Fruit fly (Drosophila melanogaster) whole organism, embryonic: ENCODE measurements around the gene kri.
A peak's percentile ranks its signal among the peaks of the same experiment; 100 is the strongest.

Experiments
- Abd-B ChIP-seq: fragments of 200-800 bp; sonication (Bioruptor generic); optimal IDR thresholded peaks from 2 replicates; lab custom pipeline; 2018; ENCODE audit warnings: missing biosample characterization, mild to moderate bottlenecking, missing genetic modification characterization, moderate library complexity
- BEAF-32 ChIP-seq: fragments of 200-800 bp; sonication (Bioruptor generic); optimal IDR thresholded peaks from 3 replicates; lab custom pipeline; 2017; ENCODE audit warnings: missing biosample characterization, missing genetic modification characterization, mild to moderate bottlenecking, moderate library complexity, missing genetic modification reagents
- CG10979 ChIP-seq: fragments of 200-800 bp; sonication (Bioruptor generic); optimal IDR thresholded peaks from 2 replicates; lab custom pipeline; 2018; ENCODE audit warnings: missing biosample characterization, mild to moderate bottlenecking, missing genetic modification characterization, moderate library complexity
- CG11398 ChIP-seq: fragments of 200-800 bp; sonication (Bioruptor generic); optimal IDR thresholded peaks from 2 replicates; lab custom pipeline; 2016; ENCODE audit warnings: missing biosample characterization, missing genetic modification characterization
- CG11456 ChIP-seq: fragments of 200-800 bp; sonication (Bioruptor generic); IDR thresholded peaks from 3 replicates; pipeline ENCODE4 v1.3.6; 2022; ENCODE audit warnings: missing biosample characterization, missing genetic modification characterization
- CG11696 ChIP-seq: fragments of 200-800 bp; sonication (Bioruptor generic); IDR thresholded peaks from 2 replicates; pipeline ENCODE4 v1.3.6; 2022; ENCODE audit warnings: missing biosample characterization, missing genetic modification characterization
- CG12219 ChIP-seq: fragments of 200-800 bp; sonication (Bioruptor generic); optimal IDR thresholded peaks from 3 replicates; lab custom pipeline; 2018; ENCODE audit warnings: missing biosample characterization, mild to moderate bottlenecking, missing genetic modification characterization
- CG17361 ChIP-seq: fragments of 200-800 bp; sonication (Bioruptor generic); IDR thresholded peaks from 3 replicates; pipeline ENCODE4 v1.3.6; 2022; ENCODE audit warnings: missing biosample characterization, missing genetic modification characterization
- CG18262 ChIP-seq: fragments of 200-800 bp; optimal IDR thresholded peaks from 3 replicates; lab custom pipeline; 2019; ENCODE audit warnings: missing biosample characterization, mild to moderate bottlenecking, missing genetic modification characterization, moderate library complexity
- CG18764 ChIP-seq: fragments of 200-800 bp; sonication (Bioruptor generic); optimal IDR thresholded peaks from 3 replicates; lab custom pipeline; 2016; ENCODE audit warnings: missing biosample characterization, missing genetic modification characterization
- CG2199 ChIP-seq: fragments of 200-800 bp; sonication (Bioruptor generic); IDR thresholded peaks from 3 replicates; pipeline ENCODE4 v1.3.6; 2022; ENCODE audit warnings: missing biosample characterization, missing genetic modification characterization
- CG32532 ChIP-seq: fragments of 200-800 bp; sonication (Bioruptor generic); IDR thresholded peaks from 2 replicates; pipeline ENCODE4 v1.3.6; 2022; ENCODE audit warnings: missing biosample characterization, missing genetic modification characterization
- CG4707 ChIP-seq: fragments of 200-800 bp; sonication (Bioruptor generic); optimal IDR thresholded peaks from 2 replicates; lab custom pipeline; 2018; ENCODE audit warnings: missing biosample characterization, mild to moderate bottlenecking, missing genetic modification characterization, moderate library complexity
- CG4730 ChIP-seq: fragments of 200-800 bp; sonication (Bioruptor generic); IDR thresholded peaks from 2 replicates; pipeline ENCODE4 v1.3.6; 2022; ENCODE audit warnings: missing biosample characterization, missing genetic modification characterization
- CG6765 ChIP-seq: fragments of 200-800 bp; sonication (Bioruptor generic); optimal IDR thresholded peaks from 3 replicates; lab custom pipeline; 2017; ENCODE audit warnings: missing biosample characterization, mild to moderate bottlenecking, missing genetic modification characterization
- CG9797 ChIP-seq: fragments of 200-800 bp; sonication (Bioruptor generic); optimal IDR thresholded peaks from 3 replicates; lab custom pipeline; 2018; ENCODE audit warnings: missing biosample characterization, mild to moderate bottlenecking, missing genetic modification characterization
- D19A ChIP-seq: fragments of 200-800 bp; optimal IDR thresholded peaks from 3 replicates; lab custom pipeline; 2019; ENCODE audit warnings: missing biosample characterization, mild to moderate bottlenecking, missing genetic modification characterization, moderate library complexity
- Doc3 ChIP-seq: fragments of 200-800 bp; sonication (Bioruptor generic); IDR thresholded peaks from 3 replicates; pipeline ENCODE4 v1.3.6; 2022; ENCODE audit warnings: missing biosample characterization, missing genetic modification characterization; ENCODE audit not compliant: partially characterized antibody
- E2f2 ChIP-seq: fragments of 200-800 bp; sonication (Bioruptor generic); IDR thresholded peaks from 2 replicates; pipeline ENCODE4 v1.3.6; 2022; ENCODE audit warnings: missing biosample characterization, missing genetic modification characterization
- Ets65A ChIP-seq: fragments of 200-800 bp; sonication (Bioruptor generic); peaks from one replicate; lab custom pipeline; 2016; ENCODE audit warnings: missing biosample characterization, missing genetic modification characterization
- HLH54F ChIP-seq: fragments of 200-800 bp; sonication (Bioruptor generic); optimal IDR thresholded peaks from 3 replicates; lab custom pipeline; 2016; ENCODE audit warnings: missing biosample characterization, missing genetic modification characterization
- HLHmδ ChIP-seq: fragments of 200-800 bp; sonication (Bioruptor generic); optimal IDR thresholded peaks from 2 replicates; lab custom pipeline; 2018; ENCODE audit warnings: missing biosample characterization, mild to moderate bottlenecking, missing genetic modification characterization, moderate library complexity
- Lhr ChIP-seq: fragments of 200-800 bp; sonication (Bioruptor generic); optimal IDR thresholded peaks from 3 replicates; lab custom pipeline; 2017; ENCODE audit warnings: mild to moderate bottlenecking, missing biosample characterization, missing genetic modification reagents, missing genetic modification characterization
- Meics ChIP-seq: fragments of 200-800 bp; sonication (Bioruptor generic); optimal IDR thresholded peaks from 2 replicates; lab custom pipeline; 2017; ENCODE audit warnings: missing biosample characterization, mild to moderate bottlenecking, missing genetic modification characterization
- NK7.1 ChIP-seq: fragments of 200-800 bp; sonication (Bioruptor generic); optimal IDR thresholded peaks from 3 replicates; lab custom pipeline; 2016; ENCODE audit warnings: missing biosample characterization, missing genetic modification characterization
- Pdp1 ChIP-seq, 2 experiments: fragments of 200-800 bp; sonication (Bioruptor generic); optimal IDR thresholded peaks; 3 replicates each; lab custom pipeline; 2016; ENCODE audit warnings: missing biosample characterization in 2 of 2, missing genetic modification characterization in 2 of 2, mild to moderate bottlenecking in 1 of 2, moderate library complexity in 1 of 2
- Sin3A ChIP-seq: fragments of >200 bp; optimal IDR thresholded peaks from 2 replicates; lab custom pipeline; 2018
- Six4 ChIP-seq: fragments of 200-800 bp; sonication (Bioruptor generic); optimal IDR thresholded peaks from 2 replicates; lab custom pipeline; 2016; ENCODE audit warnings: missing biosample characterization, missing genetic modification characterization
- ash1 ChIP-seq: fragments of 200-800 bp; sonication (Bioruptor generic); optimal IDR thresholded peaks from 2 replicates; lab custom pipeline; 2018; ENCODE audit warnings: missing biosample characterization, mild to moderate bottlenecking, missing genetic modification characterization
- cato ChIP-seq: fragments of 200-800 bp; sonication (Bioruptor generic); optimal IDR thresholded peaks from 2 replicates; lab custom pipeline; 2016; ENCODE audit warnings: missing biosample characterization, missing genetic modification characterization, borderline replicate concordance
- ci ChIP-seq: fragments of 200-800 bp; sonication (Bioruptor generic); IDR thresholded peaks from 3 replicates; pipeline ENCODE4 v1.3.6; 2022; ENCODE audit warnings: missing biosample characterization, missing genetic modification characterization
- dati ChIP-seq: fragments of 200-800 bp; sonication (Bioruptor generic); IDR thresholded peaks from 2 replicates; pipeline ENCODE4 v1.3.6; 2022; ENCODE audit warnings: missing biosample characterization, missing genetic modification characterization
- h ChIP-seq: fragments of >200 bp; optimal IDR thresholded peaks from 2 replicates; lab custom pipeline; 2017
- jigr1 ChIP-seq: fragments of 200-800 bp; sonication (Bioruptor generic); IDR thresholded peaks from 3 replicates; pipeline ENCODE4 v1.3.6; 2022; ENCODE audit warnings: missing biosample characterization, missing genetic modification characterization
- knrl ChIP-seq: fragments of 200-800 bp; sonication (Bioruptor generic); IDR thresholded peaks from 3 replicates; pipeline ENCODE4 v1.3.6; 2022; ENCODE audit warnings: missing biosample characterization, missing genetic modification characterization; ENCODE audit not compliant: partially characterized antibody
- lab ChIP-seq: fragments of 200-800 bp; sonication (Bioruptor generic); optimal IDR thresholded peaks from 3 replicates; lab custom pipeline; 2017; ENCODE audit warnings: missing biosample characterization, missing genetic modification characterization, mild to moderate bottlenecking, moderate library complexity, missing genetic modification reagents
- nau ChIP-seq: fragments of 200-800 bp; sonication (Bioruptor generic); optimal IDR thresholded peaks from 3 replicates; lab custom pipeline; 2017; ENCODE audit warnings: missing biosample characterization, mild to moderate bottlenecking, missing genetic modification characterization, missing genetic modification reagents
- onecut ChIP-seq: fragments of 200-800 bp; sonication (Bioruptor generic); IDR thresholded peaks from 2 replicates; pipeline ENCODE4 v1.3.6; 2022; ENCODE audit warnings: missing biosample characterization, missing genetic modification characterization
- salm ChIP-seq: fragments of 200-800 bp; sonication (Bioruptor generic); optimal IDR thresholded peaks from 2 replicates; lab custom pipeline; 2018; ENCODE audit warnings: missing biosample characterization, mild to moderate bottlenecking, missing genetic modification characterization
- sc ChIP-seq, 3 experiments: fragments of >200 bp in 2 of 3; fragments of 200-800 bp in 1 of 3; sonication (Bioruptor generic) in 1 of 3; optimal IDR thresholded peaks; 2 replicates in 2 of 3; 3 replicates in 1 of 3; lab custom pipeline; 2017; ENCODE audit warnings: mild to moderate bottlenecking in 1 of 3, missing biosample characterization in 1 of 3, missing genetic modification characterization in 1 of 3, missing genetic modification reagents in 1 of 3
- schlank ChIP-seq: fragments of 200-800 bp; sonication (Bioruptor generic); optimal IDR thresholded peaks from 2 replicates; lab custom pipeline; 2018; ENCODE audit warnings: missing biosample characterization, mild to moderate bottlenecking, missing genetic modification characterization
- sima ChIP-seq: fragments of 200-800 bp; sonication (Bioruptor generic); optimal IDR thresholded peaks from 2 replicates; lab custom pipeline; 2016; ENCODE audit warnings: missing biosample characterization, missing genetic modification characterization
- sisA ChIP-seq: fragments of 200-800 bp; sonication (Bioruptor generic); IDR thresholded peaks from 2 replicates; pipeline ENCODE4 v1.3.6; 2022; ENCODE audit warnings: missing biosample characterization, missing genetic modification characterization
- slp2 ChIP-seq: fragments of 200-800 bp; sonication (Bioruptor generic); optimal IDR thresholded peaks from 2 replicates; lab custom pipeline; 2016; ENCODE audit warnings: missing biosample characterization, missing genetic modification characterization
- tna ChIP-seq: fragments of 200-800 bp; sonication (Bioruptor generic); IDR thresholded peaks from 2 replicates; pipeline ENCODE4 v1.3.6; 2022; ENCODE audit warnings: missing biosample characterization, missing genetic modification characterization; ENCODE audit not compliant: partially characterized antibody
- tup ChIP-seq: fragments of 200-800 bp; sonication (Bioruptor generic); optimal IDR thresholded peaks from 2 replicates; lab custom pipeline; 2016; ENCODE audit warnings: missing biosample characterization, mild to moderate bottlenecking, missing genetic modification characterization, moderate library complexity
- vfl ChIP-seq: fragments of 200-800 bp; sonication (Bioruptor generic); optimal IDR thresholded peaks from 2 replicates; lab custom pipeline; 2016; ENCODE audit warnings: missing biosample characterization, missing genetic modification characterization
- wor ChIP-seq: fragments of 200-800 bp; sonication (Bioruptor generic); IDR thresholded peaks from 2 replicates; pipeline ENCODE4 v1.3.6; 2022; ENCODE audit warnings: missing biosample characterization, missing genetic modification characterization

The kri gene

DNA sequence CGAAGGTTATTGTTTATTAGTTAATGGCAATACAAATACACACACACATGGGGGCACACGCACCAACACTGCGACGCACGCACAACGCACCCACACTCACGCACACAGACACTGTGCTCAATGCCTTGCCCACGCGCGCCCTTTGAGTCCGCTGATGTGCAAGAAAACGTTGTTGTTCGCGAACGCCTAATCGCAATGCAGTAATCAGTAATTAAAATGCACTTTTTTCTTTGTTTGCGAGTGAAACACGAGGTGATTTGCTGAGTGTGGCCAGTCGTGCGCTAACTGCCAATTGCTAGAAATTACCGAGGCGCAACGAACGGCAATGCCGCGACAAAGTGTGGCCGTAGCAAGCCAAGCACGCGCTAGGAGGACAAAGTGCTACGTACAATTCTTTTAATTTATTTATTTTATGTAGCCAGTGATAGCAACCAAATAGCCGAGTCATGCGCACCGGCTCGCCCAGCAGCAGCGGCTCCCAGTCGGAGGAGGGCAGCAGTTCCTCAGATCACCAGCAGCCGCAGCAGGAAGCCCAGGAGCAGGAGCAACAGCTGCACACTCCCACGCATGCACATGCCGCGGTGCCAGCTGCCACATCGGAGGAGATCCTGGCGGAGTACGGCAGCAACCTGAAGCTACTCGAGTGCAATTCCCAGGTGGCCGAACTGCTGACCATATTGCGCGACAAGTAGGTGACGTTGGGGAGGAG is at the start of gene kri, which contains the start of gene S6k (continued):
- TF ChIP-seq Six4 (GFP tag; lab: Kevin White, UChicago) (no peak), sisA (no peak), HLH54F (GFP tag; lab: Kevin White, UChicago) (no peak), lab (peak; percentile 48), salm (tag; lab: Kevin White, UChicago) (no peak), CG6765 (no peak), sc (optimal IDR thresholded peaks at IDR 0.05; lab: Kevin White, UChicago) (no peak), sc (GFP tag; optimal IDR thresholded peaks at IDR 0.05; lab: Kevin White, UChicago) (no peak), CG11456 (no peak), Pdp1 (GFP tag; optimal IDR thresholded peaks at IDR 0.05; lab: Kevin White, UChicago) (peak in 1 of 2 experiments; percentile 53), onecut (GFP tag; lab: Robert Waterston, UW) (peak; percentile 16; the same call in 1 of the 2 replicates), CG17361 (GFP tag; lab: Robert Waterston, UW) (0 out of 3 replicates have a peak, but pooled peaks have one; percentile 27), CG12219 (no peak), Sin3A (peak; percentile 66), cato (no peak), CG4730 (GFP tag; lab: Robert Waterston, UW) (no peak), slp2 (GFP tag; lab: Kevin White, UChicago) (no peak), NK7.1 (GFP tag; lab: Kevin White, UChicago) (no peak), wor (GFP tag; lab: Robert Waterston, UW) (no peak), Lhr (GFP tag; lab: Kevin White, UChicago) (peak; percentile 40), dati (GFP tag; lab: Robert Waterston, UW) (no peak), CG18764 (GFP tag; lab: Kevin White, UChicago) (no peak), CG18262 (tag; lab: Kevin White, UChicago) (no peak), Ets65A (no peak), nau (GFP tag; lab: Kevin White, UChicago) (peak; percentile 17), CG11696 (GFP tag; lab: Robert Waterston, UW) (no peak), ci (GFP tag; lab: Robert Waterston, UW) (peak; percentile 56), h (lab: Kevin White, UChicago) (no peak), CG11398 (GFP tag; lab: Kevin White, UChicago) (no peak), CG32532 (peak; percentile 42), D19A (tag; lab: Kevin White, UChicago) (no peak), tna (no peak), sima (no peak), tup (GFP tag; lab: Kevin White, UChicago) (peak; percentile 5), ash1 (GFP tag; lab: Kevin White, UChicago) (no peak), jigr1 (GFP tag; lab: Robert Waterston, UW) (no peak)

DNA sequence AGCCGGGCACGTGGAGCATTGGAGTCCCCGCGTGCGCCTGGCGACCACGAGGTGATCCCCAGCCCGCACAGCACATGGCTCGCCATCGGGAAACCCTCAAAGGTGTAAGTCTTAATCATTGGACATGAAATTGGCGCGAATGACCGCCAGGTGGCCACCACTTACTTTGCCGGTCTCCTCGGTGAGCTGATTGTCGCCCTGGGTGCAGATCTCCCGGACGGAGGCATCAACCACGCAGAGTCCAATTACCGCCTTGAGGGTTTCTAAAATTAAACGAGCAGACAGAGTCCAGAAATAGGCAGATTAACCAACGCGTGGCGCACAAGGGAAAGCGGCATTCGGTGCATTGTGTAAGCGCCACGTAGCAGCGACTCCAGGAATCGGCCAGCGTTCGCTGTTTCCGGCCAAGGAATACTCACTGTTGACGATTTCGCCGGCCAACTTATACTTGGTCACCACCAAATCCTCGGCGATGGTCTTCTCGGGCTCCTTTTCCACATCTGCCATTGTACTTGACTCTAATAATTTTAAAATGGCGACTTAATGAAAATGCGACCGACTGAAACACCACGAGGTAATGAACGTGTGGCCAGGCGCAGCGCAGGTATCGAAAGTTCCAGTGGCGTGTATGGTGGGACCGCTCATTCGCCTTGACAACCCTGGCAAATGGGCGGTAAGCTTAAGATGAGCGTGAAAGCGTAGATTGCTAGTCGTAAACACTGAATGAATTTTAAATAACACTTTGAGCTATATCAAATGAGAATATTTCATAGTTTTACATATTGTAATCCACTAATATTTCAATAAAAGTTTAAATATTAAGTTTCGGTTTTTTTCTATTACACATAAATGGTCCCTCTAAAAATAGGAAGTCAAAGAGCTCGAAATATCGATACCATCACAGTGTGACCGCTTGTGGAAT is 45.6 kb upstream of the kri start, which contains the start of gene CG10576:
CG10576 (minus strand) TSS at position 781 of the 922 bp plus-strand sequence.
- no peak for TF ChIP-seq vfl (GFP tag; lab: Kevin White, UChicago)
- peak; percentile 13 for TF ChIP-seq CG10979 (tag; lab: Kevin White, UChicago)
- TF ChIP-seq schlank = no peak
- peak; percentile 80 for TF ChIP-seq E2f2 (GFP tag; lab: Robert Waterston, UW)
- no peak for TF ChIP-seq Abd-B (GFP tag; lab: Kevin White, UChicago)
- no peak for TF ChIP-seq CG4707 (GFP tag; lab: Kevin White, UChicago)
- TF ChIP-seq salm (tag; lab: Kevin White, UChicago) = no peak
- TF ChIP-seq HLHmδ (GFP tag; lab: Kevin White, UChicago) = peak; percentile 2
- no peak for TF ChIP-seq NK7.1 (GFP tag; lab: Kevin White, UChicago)
- peak; percentile 79 for TF ChIP-seq knrl
- TF ChIP-seq CG18262 (tag; lab: Kevin White, UChicago) = no peak
- TF ChIP-seq HLH54F (GFP tag; lab: Kevin White, UChicago) = no peak
- no peak for TF ChIP-seq Meics (GFP tag; lab: Kevin White, UChicago)
- TF ChIP-seq tna = no peak
- peak; percentile 91 for TF ChIP-seq BEAF-32
- peak; percentile 98 for TF ChIP-seq CG9797
- peak; percentile 46; the same call in 1 of the 3 replicates for TF ChIP-seq Doc3
- TF ChIP-seq CG2199 = no peak
